Worm (Caenorhabditis elegans) whole organism, L4/young adult: ENCODE measurements around the gene zipt-7.2.

Experiments used
- dao-5 ChIP-seq: sonication (generic microtip); optimal IDR thresholded peaks from 2 replicates; lab custom pipeline; 2016; ENCODE audit warnings: missing genotype, missing genetic modification characterization, moderate library complexity, missing compliant biosample characterization
- him-1 ChIP-seq: sonication (generic microtip); optimal IDR thresholded peaks from 2 replicates; lab custom pipeline; 2016; ENCODE audit warnings: missing genotype, missing genetic modification reagents, missing genetic modification characterization, missing compliant biosample characterization

ce11 chrX:15477309-15477708, 30.4 kb downstream of the zipt-7.2 start, which contains the start of gene exc-1:
- TF ChIP-seq dao-5 (tag; lab: Kevin White, UChicago) (no peak), him-1 (tag; lab: Kevin White, UChicago) (no peak)
